Worm (Caenorhabditis elegans): ENCODE results near the gene Y49F6A.12.

Gene Y49F6A.12

DNA sequence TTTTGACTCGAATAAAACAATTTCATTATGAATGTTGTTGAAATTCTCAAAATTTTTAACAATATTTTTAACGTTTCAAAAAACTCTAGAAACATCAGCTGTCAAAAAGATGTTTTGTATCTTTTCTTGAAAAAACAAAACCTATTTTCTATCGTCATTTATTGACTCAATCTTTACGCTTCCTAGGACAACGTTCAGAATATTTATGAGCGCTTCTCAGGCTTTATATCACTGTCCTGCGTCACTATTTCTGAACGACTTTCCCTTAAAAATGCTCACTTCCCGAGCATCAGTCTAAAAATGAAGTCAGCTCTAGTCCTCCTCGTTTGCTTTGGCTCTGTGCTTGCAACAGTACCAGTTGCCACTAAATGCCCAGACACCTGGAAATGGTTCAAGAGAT lies 17.3 kb upstream of the Y49F6A.12 start, which contains the start of gene clec-133:
Gene clec-133, plus strand, starts transcription at position 301 of the 400 bp plus-strand sequence.
- TF ChIP-seq pag-3 (tag; optimal IDR thresholded peaks at IDR 0.05; ENCODE audit: borderline replicate concordance), result no peak
- no peak for TF ChIP-seq syd-9 (tag; optimal IDR thresholded peaks at IDR 0.05)
- no peak for TF ChIP-seq nfya-1 (tag; optimal IDR thresholded peaks at IDR 0.05)
- TF ChIP-seq pha-2 (tag; optimal IDR thresholded peaks at IDR 0.05), result no peak
- no peak for TF ChIP-seq ceh-14 (tag; optimal IDR thresholded peaks at IDR 0.05)

DNA sequence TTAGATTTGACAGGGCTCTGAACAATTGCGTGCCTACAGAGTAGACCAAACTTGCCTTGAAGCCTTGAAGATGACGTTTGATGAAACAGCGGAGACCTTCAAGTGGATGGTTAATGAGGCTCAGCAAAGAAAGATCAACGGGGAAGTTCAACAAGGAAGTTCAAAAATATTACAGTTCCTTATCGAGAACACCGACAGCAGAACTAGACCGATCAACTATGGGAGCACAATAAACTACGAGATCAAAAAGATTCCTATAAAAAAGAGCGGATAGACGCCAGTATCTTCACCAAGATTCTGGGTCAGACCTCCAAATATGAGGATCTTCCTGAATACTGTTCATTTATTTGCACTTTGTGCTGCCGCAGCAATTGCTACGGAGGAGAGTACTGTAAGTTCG lies 15.7 kb upstream of the Y49F6A.12 start, which contains the start of gene clec-134:
Gene clec-134, plus strand, starts transcription at position 301 of the 400 bp plus-strand sequence.
- TF ChIP-seq dmd-4 (tag; optimal IDR thresholded peaks at IDR 0.05; ENCODE audit: borderline replicate concordance) (no peak), ttx-3 (tag; optimal IDR thresholded peaks at IDR 0.05) (no peak), unc-42 (tag; optimal IDR thresholded peaks at IDR 0.05) (no peak), pqm-1 (tag; optimal IDR thresholded peaks at IDR 0.05) (no peak)

DNA sequence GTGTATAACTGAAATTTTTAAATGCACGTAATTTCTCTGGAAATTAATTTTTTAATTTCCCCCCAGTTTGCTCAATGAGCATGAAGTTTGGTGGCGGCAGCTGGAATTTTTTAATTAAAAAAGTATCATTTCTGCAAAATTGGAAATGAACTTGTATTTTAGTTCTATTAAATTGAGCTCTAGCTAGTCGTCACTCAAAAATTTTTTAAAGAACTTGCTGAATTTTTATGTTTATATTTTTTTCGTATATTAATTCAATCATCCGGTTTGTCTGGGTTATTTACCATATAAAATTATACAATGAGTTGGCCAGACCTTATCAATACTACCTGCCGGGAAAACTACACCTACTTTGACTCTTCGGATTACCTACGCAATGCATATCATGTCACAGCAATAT lies 13.7 kb upstream of the Y49F6A.12 start, which contains the start of gene srh-59:
Gene srh-59, plus strand, starts transcription at position 301 of the 400 bp plus-strand sequence.
- no peak for TF ChIP-seq ceh-2 (tag; optimal IDR thresholded peaks at IDR 0.05)
- TF ChIP-seq T23F11.4 (GFP tag; optimal IDR thresholded peaks at IDR 0.05), result no peak
- no peak for TF ChIP-seq fkh-6 (tag; optimal IDR thresholded peaks at IDR 0.05)
- TF ChIP-seq nfya-1 (tag; optimal IDR thresholded peaks at IDR 0.05), result no peak
- TF ChIP-seq mec-3 (tag; optimal IDR thresholded peaks at IDR 0.05; ENCODE audit: borderline replicate concordance), result no peak
- no peak for TF ChIP-seq hlh-13 (GFP tag; optimal IDR thresholded peaks at IDR 0.05)
- no peak for TF ChIP-seq che-1 (tag; optimal IDR thresholded peaks at IDR 0.05)
- no peak for TF ChIP-seq ceh-18 (tag; optimal IDR thresholded peaks at IDR 0.05)
- no peak for TF ChIP-seq F13H6.1 (tag; optimal IDR thresholded peaks at IDR 0.05)
- no peak for TF ChIP-seq hlh-8 (tag; optimal IDR thresholded peaks at IDR 0.05)
- TF ChIP-seq dve-1 (tag; optimal IDR thresholded peaks at IDR 0.05), result no peak
- TF ChIP-seq tbx-7 (tag; optimal IDR thresholded peaks at IDR 0.05), result no peak
- no peak for TF ChIP-seq dmd-4 (tag; optimal IDR thresholded peaks at IDR 0.05; ENCODE audit: borderline replicate concordance)
- TF ChIP-seq ceh-6 (GFP tag; optimal IDR thresholded peaks at IDR 0.05), result no peak

DNA sequence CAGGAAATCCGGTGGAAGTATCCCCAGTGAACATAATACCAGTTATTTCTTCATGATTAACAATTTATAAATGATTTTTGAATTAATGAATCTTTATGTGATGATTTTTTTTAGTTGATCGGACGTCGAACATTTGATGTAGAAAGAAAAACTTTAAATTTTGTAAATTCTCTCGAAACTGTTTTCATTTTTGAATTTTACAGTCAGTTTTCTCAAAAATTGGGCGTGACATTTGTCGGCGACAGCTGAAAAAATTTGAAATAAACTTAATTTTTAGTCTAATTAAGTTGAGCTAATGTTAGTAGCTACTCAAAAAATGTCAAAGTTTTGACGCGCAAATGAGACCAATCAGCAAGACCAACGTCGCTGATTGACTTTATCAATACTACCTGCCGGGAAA lies 12.0 kb upstream of the Y49F6A.12 start, which contains the start of gene srh-60:
Gene srh-60, plus strand, starts transcription at position 301 of the 400 bp plus-strand sequence.
- TF ChIP-seq hlh-30 (tag; optimal IDR thresholded peaks at IDR 0.05; ENCODE audit: insufficient read depth) (no peak), K09A11.1 (tag; optimal IDR thresholded peaks at IDR 0.05; ENCODE audit: insufficient read depth) (no peak)

DNA sequence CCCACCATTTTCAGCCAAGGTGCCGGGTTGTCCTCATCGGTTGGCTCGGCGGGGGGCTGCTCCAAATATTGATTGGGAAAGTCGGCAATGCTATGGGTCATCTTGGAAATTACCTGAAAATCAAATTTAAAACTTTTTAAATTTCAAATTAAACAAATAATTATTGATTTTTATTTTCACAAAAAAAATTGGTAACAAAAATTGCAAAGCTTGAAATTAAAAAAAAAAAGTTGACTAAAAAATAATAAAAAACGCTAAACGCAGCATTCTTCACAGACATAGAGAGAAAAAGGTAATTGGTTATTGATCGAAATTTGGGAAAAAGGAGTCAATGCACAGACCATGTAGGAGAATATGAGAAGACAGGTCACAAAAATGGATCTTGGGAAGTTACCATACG lies 3.3 kb downstream of the Y49F6A.12 start, which contains the start of gene Y49F6A.11:
Gene Y49F6A.11, minus strand, starts transcription at position 101 of the 400 bp plus-strand sequence.
- TF ChIP-seq lim-6 (tag; optimal IDR thresholded peaks at IDR 0.05) (no peak), fkh-6 (tag; optimal IDR thresholded peaks at IDR 0.05) (no peak), F13H6.1 (tag; optimal IDR thresholded peaks at IDR 0.05) (no peak), ceh-31 (tag; optimal IDR thresholded peaks at IDR 0.05) (no peak), tbx-2 (tag; optimal IDR thresholded peaks at IDR 0.05) (no peak)

DNA sequence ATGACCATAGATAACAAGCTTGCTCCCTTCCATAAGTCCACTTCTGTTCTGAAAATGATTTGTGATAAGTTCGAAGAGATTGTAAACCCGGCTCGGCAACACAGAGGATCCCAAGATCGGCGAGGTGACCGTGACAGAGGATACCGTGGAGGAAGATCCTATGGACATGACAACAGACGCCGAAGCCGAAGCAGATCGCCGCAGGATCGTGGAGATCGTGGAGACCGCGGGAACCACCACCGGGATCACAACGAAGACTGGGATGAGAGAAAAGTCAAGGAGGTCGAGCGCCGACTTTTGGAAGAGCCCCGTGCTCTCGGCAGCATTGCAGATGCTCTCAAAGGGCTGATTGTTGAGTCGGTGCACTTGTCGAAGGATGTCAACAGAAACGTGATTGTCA lies 9.1 kb downstream of the Y49F6A.12 start:
- no peak for TF ChIP-seq che-1 (tag; optimal IDR thresholded peaks at IDR 0.05)
- TF ChIP-seq pag-3 (tag; optimal IDR thresholded peaks at IDR 0.05; ENCODE audit: borderline replicate concordance), result no peak
- no peak for TF ChIP-seq ceh-18 (tag; optimal IDR thresholded peaks at IDR 0.05)

DNA sequence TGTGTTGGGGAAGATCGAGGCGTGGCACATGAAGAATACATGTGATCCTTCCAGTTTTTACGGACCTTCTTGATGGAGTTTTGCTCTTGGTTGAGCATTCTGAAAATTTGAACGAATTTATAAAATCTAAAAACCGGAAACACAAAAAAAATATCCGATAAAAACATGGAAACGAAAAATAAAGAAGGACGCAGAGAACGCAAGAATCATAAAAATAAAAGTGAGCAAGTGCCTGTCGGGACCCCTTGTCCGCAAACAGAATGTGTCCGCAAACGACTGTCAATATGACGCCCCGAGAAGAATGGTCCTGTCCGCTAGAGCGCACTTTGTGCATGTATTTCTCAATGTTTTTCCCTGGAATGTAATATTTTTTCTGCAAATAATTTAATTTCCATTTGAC lies 14.3 kb downstream of the Y49F6A.12 start, which contains the start of gene Y49F6A.5:
Gene Y49F6A.5, minus strand, starts transcription at position 101 of the 400 bp plus-strand sequence.
- TF ChIP-seq ets-4 (tag; optimal IDR thresholded peaks at IDR 0.05), result no peak
- TF ChIP-seq madf-2 (tag; optimal IDR thresholded peaks at IDR 0.05), result no peak

Data from whole organism, late embryonic.